Fruit fly (Drosophila melanogaster): ENCODE results near the gene AlaRS-m.

AlaRS-m gene

DNA sequence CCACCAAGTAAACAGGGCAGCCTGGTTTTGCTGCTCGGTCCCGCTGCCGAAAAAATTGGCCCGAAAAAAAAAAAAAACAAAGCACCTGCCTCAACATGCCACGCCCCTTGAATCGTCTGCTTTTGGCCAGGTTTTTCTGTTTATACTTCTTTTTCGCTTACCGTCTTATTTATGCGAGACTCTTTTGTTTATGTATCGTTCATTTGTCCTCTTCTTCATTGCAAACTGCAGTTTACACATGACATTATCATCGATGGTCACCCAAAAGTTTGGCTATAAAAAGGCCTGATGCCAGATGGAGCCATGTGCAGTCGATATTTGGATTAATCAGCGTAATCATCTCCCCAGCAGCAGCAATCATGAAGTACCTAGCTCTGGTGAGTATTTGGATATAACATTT is 14.7 kb upstream of the AlaRS-m start, which contains the start of gene CG15212:
CG15212 (plus strand) TSS at position 301 of the 400 bp plus-strand sequence.
- TF ChIP-seq CG10669 (GFP tag; optimal IDR thresholded peaks at IDR 0.05), result no peak
- TF ChIP-seq CG6792 (GFP tag; optimal IDR thresholded peaks at IDR 0.05), result no peak
- no peak for TF ChIP-seq CG10631 (GFP tag; optimal IDR thresholded peaks at IDR 0.05)
- TF ChIP-seq Eip78C (GFP tag), result peak; percentile 15
- no peak for TF ChIP-seq net (GFP tag; optimal IDR thresholded peaks at IDR 0.05)
- no peak for TF ChIP-seq CG8319 (GFP tag; optimal IDR thresholded peaks at IDR 0.05)

DNA sequence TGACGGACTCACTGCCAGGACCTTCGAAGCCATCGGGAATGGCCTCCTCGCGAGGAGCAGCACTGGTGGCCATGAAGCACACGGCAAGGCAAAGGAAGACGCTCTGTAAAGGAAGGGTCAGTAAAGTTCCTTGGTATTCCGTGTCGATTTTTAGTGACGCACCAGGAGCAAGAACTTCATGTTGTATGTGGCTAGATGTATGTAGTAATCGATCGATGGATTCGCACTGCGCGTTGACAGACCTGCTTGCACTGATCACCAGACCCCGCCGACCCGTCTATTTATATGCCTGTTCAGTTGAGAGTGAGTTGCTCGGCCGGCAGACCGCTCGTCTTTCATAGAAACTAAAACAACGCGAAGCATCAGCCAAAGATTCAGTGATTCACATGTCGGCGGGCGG is 12.9 kb upstream of the AlaRS-m start, which contains the start of gene CG15213:
CG15213 (minus strand) TSS at position 255 of the 400 bp plus-strand sequence.
- TF ChIP-seq Eip78C (GFP tag) (peak; percentile 2), topi (GFP tag; optimal IDR thresholded peaks at IDR 0.05) (no peak), CG6163 (GFP tag; IDR thresholded peaks at IDR 0.05) (0 out of 3 replicates have a peak, but pooled peaks have one; percentile 16), CG34406 (GFP tag; optimal IDR thresholded peaks at IDR 0.05) (no peak), acj6 (GFP tag; optimal IDR thresholded peaks at IDR 0.05) (no peak), Gug (GFP tag; IDR thresholded peaks at IDR 0.05) (no peak), ss (GFP tag; optimal IDR thresholded peaks at IDR 0.05) (peak; percentile 13 to 47), CG3032 (tag; optimal IDR thresholded peaks at IDR 0.05) (no peak), Sox14 (GFP tag; optimal IDR thresholded peaks at IDR 0.05) (no peak), CG6276 (GFP tag; optimal IDR thresholded peaks at IDR 0.05) (no peak)

DNA sequence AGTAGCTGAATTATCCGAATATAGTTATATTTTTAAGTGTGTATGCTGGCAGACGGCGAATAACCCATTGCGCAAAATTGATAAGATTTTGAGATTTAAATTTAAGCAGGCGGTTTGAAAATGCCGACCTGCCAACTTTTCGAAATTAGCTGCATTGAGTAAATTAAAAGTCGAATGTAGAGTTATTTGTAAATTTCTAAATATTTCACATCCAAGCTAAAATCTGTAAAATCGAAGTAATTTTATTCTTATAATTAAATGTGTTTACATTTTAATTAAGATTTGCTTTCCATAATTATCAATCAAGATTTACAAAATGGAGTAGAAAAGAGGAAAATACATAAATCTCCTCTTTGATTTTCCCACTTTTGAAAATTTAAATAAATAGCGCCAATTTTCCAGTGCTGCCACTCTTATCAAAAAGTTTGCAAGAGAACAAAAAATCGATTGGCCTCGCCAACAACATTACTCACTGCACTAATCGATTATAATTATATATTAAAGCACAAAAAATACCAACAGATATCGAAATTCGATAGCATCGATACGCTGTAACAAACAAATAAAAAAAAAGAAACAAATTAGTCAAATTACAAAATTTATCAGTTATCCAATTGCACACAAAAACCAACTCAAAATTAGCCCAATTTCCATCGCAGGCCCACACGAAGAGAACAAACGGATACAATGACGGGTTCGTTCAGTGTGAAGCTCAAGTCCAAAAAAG is 12.0 kb upstream of the AlaRS-m start, which contains the start of gene Yod1:
Yod1 (plus strand) TSS at position 168 of the 727 bp plus-strand sequence.
- TF ChIP-seq fkh (GFP tag; optimal IDR thresholded peaks at IDR 0.05), result peak; percentile 65
- TF ChIP-seq Eip75B (GFP tag; optimal IDR thresholded peaks at IDR 0.05), result no peak
- no peak for TF ChIP-seq dac (GFP tag; optimal IDR thresholded peaks at IDR 0.05)
- TF ChIP-seq dsx (GFP tag; optimal IDR thresholded peaks at IDR 0.05; ENCODE audit: poor library complexity, severe bottlenecking), result peak; percentile 32
- TF ChIP-seq Hr39 (GFP tag; optimal IDR thresholded peaks at IDR 0.05), result no peak
- peak; percentile 10 for TF ChIP-seq Sox14 (GFP tag; optimal IDR thresholded peaks at IDR 0.05)
- TF ChIP-seq Smox (GFP tag; optimal IDR thresholded peaks at IDR 0.05), result peak; percentile 23
- TF ChIP-seq Eip78C (GFP tag), result peak; percentile 54
- TF ChIP-seq CG16779 (tag; optimal IDR thresholded peaks at IDR 0.05), result no peak
- no peak for TF ChIP-seq CG10669 (GFP tag; optimal IDR thresholded peaks at IDR 0.05)
- no peak for TF ChIP-seq CG7368 (GFP tag; optimal IDR thresholded peaks at IDR 0.05)
- TF ChIP-seq spab (GFP tag; optimal IDR thresholded peaks at IDR 0.05), result no peak
- peak; percentile 94 for TF ChIP-seq svp (GFP tag)
- no peak for TF ChIP-seq CG11294 (GFP tag; IDR thresholded peaks at IDR 0.05)
- TF ChIP-seq CG15336 (GFP tag; IDR thresholded peaks at IDR 0.05), result no peak; the same call in 1 of the 2 replicates

DNA sequence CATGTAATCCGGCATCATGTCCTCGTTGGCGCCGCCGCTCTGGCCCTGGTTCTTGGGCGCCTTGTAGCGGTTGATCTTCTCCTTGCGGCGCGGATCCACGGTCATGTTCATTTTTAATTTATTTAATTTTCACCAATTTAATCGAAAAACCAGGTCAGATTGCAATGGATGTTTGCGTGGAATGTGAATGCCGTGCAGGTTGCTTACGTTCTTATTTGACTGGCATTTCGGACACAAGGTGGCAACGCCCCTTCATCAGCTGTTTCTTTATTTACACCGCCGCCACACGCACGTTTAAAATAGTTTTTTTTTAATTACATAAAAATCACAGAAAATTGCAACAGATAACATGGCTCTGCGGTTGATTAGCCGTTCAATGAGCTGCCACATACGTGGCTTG is 9.8 kb upstream of the AlaRS-m start, which contains the start of the genes CG10674 and CG4611:
CG10674 (minus strand) TSS at position 170 of the 400 bp plus-strand sequence.
CG4611 (plus strand) TSS at position 254 of the 400 bp plus-strand sequence.
- TF ChIP-seq CG4318 (GFP tag; optimal IDR thresholded peaks at IDR 0.05) (no peak), Eip78C (GFP tag) (peak; percentile 64), CG11762 (GFP tag; optimal IDR thresholded peaks at IDR 0.05; ENCODE audit: insufficient read depth) (no peak), svp (GFP tag) (peak; percentile 56), Sox14 (GFP tag; optimal IDR thresholded peaks at IDR 0.05) (peak; percentile 34), CG6276 (GFP tag; optimal IDR thresholded peaks at IDR 0.05) (no peak), CG6792 (GFP tag; optimal IDR thresholded peaks at IDR 0.05) (no peak), Blimp-1 (GFP tag; optimal IDR thresholded peaks at IDR 0.05) (no peak), CG10631 (GFP tag; optimal IDR thresholded peaks at IDR 0.05) (no peak), net (GFP tag; optimal IDR thresholded peaks at IDR 0.05) (no peak), Ets21C (GFP tag; optimal IDR thresholded peaks at IDR 0.05) (no peak), fkh (GFP tag; optimal IDR thresholded peaks at IDR 0.05) (peak; percentile 81), CG3032 (tag; optimal IDR thresholded peaks at IDR 0.05) (no peak)

DNA sequence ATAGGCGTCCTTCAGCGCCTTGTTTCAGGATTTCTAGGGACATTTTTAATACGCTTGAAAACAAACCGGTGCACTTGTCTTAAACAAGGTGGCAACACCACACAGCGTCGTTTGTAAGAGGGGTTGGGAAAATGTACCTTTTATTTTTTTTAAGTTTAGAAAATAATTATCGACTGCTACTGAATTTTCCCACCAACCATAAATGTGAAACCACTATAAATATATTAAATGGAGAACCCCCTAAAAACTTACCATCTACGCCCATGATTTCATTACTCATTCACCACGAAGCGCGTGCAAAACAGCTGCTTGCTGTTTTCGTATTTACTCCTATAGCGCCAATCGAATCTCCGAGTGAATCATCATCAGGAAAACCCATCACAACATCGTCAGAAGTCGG is 6.6 kb upstream of the AlaRS-m start, which contains the start of the genes Tcs5 and CHMP2B:
Tcs5 (minus strand) TSS at position 84 of the 400 bp plus-strand sequence.
CHMP2B (plus strand) TSS at position 308 of the 400 bp plus-strand sequence.
- TF ChIP-seq CG10669 (GFP tag; optimal IDR thresholded peaks at IDR 0.05) (peak; percentile 99), CG6276 (GFP tag; optimal IDR thresholded peaks at IDR 0.05) (peak; percentile 99), Gug (GFP tag; IDR thresholded peaks at IDR 0.05) (peak; percentile 100), ss (GFP tag; optimal IDR thresholded peaks at IDR 0.05) (peak; percentile 82 to 99), dac (GFP tag; optimal IDR thresholded peaks at IDR 0.05) (peak; percentile 100), dsx (GFP tag; optimal IDR thresholded peaks at IDR 0.05; ENCODE audit: poor library complexity, severe bottlenecking) (peak; percentile 99), CG8632 (GFP tag; optimal IDR thresholded peaks at IDR 0.05) (peak; percentile 100), CG11762 (GFP tag; optimal IDR thresholded peaks at IDR 0.05; ENCODE audit: insufficient read depth) (peak; percentile 100), acj6 (GFP tag; optimal IDR thresholded peaks at IDR 0.05) (peak; percentile 100), Hr4 (GFP tag; optimal IDR thresholded peaks at IDR 0.05) (peak; percentile 100), fkh (GFP tag; optimal IDR thresholded peaks at IDR 0.05) (peak; percentile 97), achi (GFP tag; optimal IDR thresholded peaks at IDR 0.05) (peak; percentile 99), eg (GFP tag; IDR thresholded peaks at IDR 0.05) (peak; percentile 100), vri (GFP tag; optimal IDR thresholded peaks at IDR 0.05) (peak; percentile 99), Eip93F (GFP tag; optimal IDR thresholded peaks at IDR 0.05) (peak; percentile 99), Ets96B (tag; optimal IDR thresholded peaks at IDR 0.05) (peak; percentile 100), Sox102F (GFP tag; optimal IDR thresholded peaks at IDR 0.05) (peak; percentile 100), CG8119 (GFP tag; IDR thresholded peaks at IDR 0.05) (peak; percentile 99), CG15336 (GFP tag; IDR thresholded peaks at IDR 0.05) (peak; percentile 99)

All from whole organism, prepupa.